Worm (Caenorhabditis elegans) whole organism, L3 larva: ENCODE measurements around the gene cdgs-1.

Experiments used
- egl-27 ChIP-seq: sonication (generic microtip); optimal IDR thresholded peaks from 4 replicates; lab custom pipeline; 2017; ENCODE audit warnings: missing biosample characterization, missing genetic modification reagents, missing genetic modification characterization
- elt-1 ChIP-seq: fragments of 150-350 bp; optimal IDR thresholded peaks from 2 replicates; lab custom pipeline; 2014; ENCODE audit warnings: missing biosample characterization, missing genetic modification characterization
- elt-3 ChIP-seq, 3 experiments: fragments of 150-350 bp in 1 of 3; sonication (generic microtip) in 2 of 3; optimal IDR thresholded peaks; 2 replicates in 2 of 3; 4 replicates in 1 of 3; lab custom pipeline; 2014 to 2017; ENCODE audit warnings: missing biosample characterization in 3 of 3, missing genetic modification characterization in 3 of 3
- fkh-10 ChIP-seq: sonication (generic microtip); optimal IDR thresholded peaks from 2 replicates; lab custom pipeline; 2017; ENCODE audit warnings: missing biosample characterization, missing genetic modification reagents, missing genetic modification characterization
- jun-1 ChIP-seq: fragments of 150-350 bp; optimal IDR thresholded peaks from 2 replicates; lab custom pipeline; 2014; ENCODE audit warnings: missing biosample characterization, missing genetic modification reagents, missing genetic modification characterization
- lin-15B ChIP-seq: fragments of 150-350 bp; optimal IDR thresholded peaks from 2 replicates; lab custom pipeline; 2014; ENCODE audit warnings: missing biosample characterization, missing genetic modification characterization
- lsy-12 ChIP-seq: sonication (generic microtip); optimal IDR thresholded peaks from 2 replicates; lab custom pipeline; 2016; ENCODE audit warnings: mild to moderate bottlenecking, missing genetic modification characterization, missing compliant biosample characterization
- mdl-1 ChIP-seq: fragments of 150-350 bp; optimal IDR thresholded peaks from 2 replicates; lab custom pipeline; 2014; ENCODE audit warnings: missing biosample characterization, missing genetic modification characterization
- nhr-12 ChIP-seq: fragments of 150-350 bp; optimal IDR thresholded peaks from 2 replicates; lab custom pipeline; 2014; ENCODE audit warnings: missing biosample characterization, missing genetic modification characterization
- nhr-237 ChIP-seq: fragments of 150-350 bp; optimal IDR thresholded peaks from 2 replicates; lab custom pipeline; 2014; ENCODE audit warnings: missing biosample characterization, missing genetic modification characterization
- pha-4 ChIP-seq: fragments of 150-350 bp; optimal IDR thresholded peaks from 2 replicates; lab custom pipeline; 2014; ENCODE audit warnings: missing biosample characterization, missing genetic modification reagents, missing genetic modification characterization
- unc-62 ChIP-seq: fragments of 150-350 bp; sonication (generic microtip); optimal IDR thresholded peaks from 4 replicates; lab custom pipeline; 2014; ENCODE audit warnings: missing biosample characterization, missing genetic modification reagents, missing genetic modification characterization
- ztf-11 ChIP-seq: fragments of 150-350 bp; optimal IDR thresholded peaks from 2 replicates; lab custom pipeline; 2014; ENCODE audit warnings: missing biosample characterization, missing genetic modification characterization

DNA sequence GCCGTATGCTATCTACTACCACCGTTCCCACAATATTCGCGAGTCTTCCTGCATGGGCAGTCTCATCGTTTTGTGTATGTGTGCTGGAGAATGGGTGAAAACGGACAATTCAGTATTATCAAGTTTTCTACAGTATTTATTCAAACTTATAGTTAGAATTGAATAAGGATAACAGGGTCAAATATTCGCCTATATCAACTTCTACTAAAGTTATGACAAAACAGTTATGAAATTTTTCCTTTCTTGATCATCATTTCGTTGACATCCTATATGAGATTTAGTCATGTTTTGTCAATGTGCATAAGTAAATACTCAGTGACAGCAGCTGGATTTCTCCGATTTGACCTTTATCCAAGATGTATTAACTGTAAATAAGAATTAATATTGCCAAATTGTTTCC is 35.8 kb upstream of the cdgs-1 start:
- TF ChIP-seq ztf-11 (tag; lab: Kevin White, UChicago) (no peak), jun-1 (tag; lab: Kevin White, UChicago) (no peak), nhr-12 (no peak), pha-4 (tag; lab: Kevin White, UChicago) (no peak), lsy-12 (tag; lab: Kevin White, UChicago) (no peak), lin-15B (tag; lab: Kevin White, UChicago) (no peak), egl-27 (tag; lab: Kevin White, UChicago) (no peak), nhr-237 (no peak), elt-1 (tag; lab: Kevin White, UChicago) (no peak), elt-3 (tag; optimal IDR thresholded peaks at IDR 0.05; lab: Kevin White, UChicago) (no peak), fkh-10 (no peak), unc-62 (GFP tag; lab: Kevin White, UChicago) (no peak), mdl-1 (tag; lab: Kevin White, UChicago) (no peak)
